Fruit fly (Drosophila melanogaster) Kc167 (cell line): ENCODE data around the gene Cpr65Au.

ENCODE experiments used
- Myc ChIP-seq: fragments of >200 bp; optimal IDR thresholded peaks from 2 replicates; lab custom pipeline; 2017; ENCODE audit warnings: missing external identifiers
- Sin3A ChIP-seq: fragments of >200 bp; optimal IDR thresholded peaks from 2 replicates; lab custom pipeline; 2018; ENCODE audit warnings: missing external identifiers
- h ChIP-seq: fragments of >200 bp; optimal IDR thresholded peaks from 3 replicates; lab custom pipeline; 2018; ENCODE audit warnings: missing external identifiers
- insv ChIP-seq: fragments of >200 bp; optimal IDR thresholded peaks from 3 replicates; lab custom pipeline; 2018; ENCODE audit warnings: missing external identifiers
- psq ChIP-seq: fragments of >200 bp; optimal IDR thresholded peaks from 2 replicates; lab custom pipeline; 2017; ENCODE audit warnings: missing external identifiers
- ttk ChIP-seq: sonication (Bioruptor generic); optimal IDR thresholded peaks from 2 replicates; lab custom pipeline; 2017; ENCODE audit warnings: missing external identifiers

- TF ChIP-seq psq (lab: Kevin White, UChicago) (no peak), h (lab: Kevin White, UChicago) (no peak), insv (no peak), ttk (lab: Kevin White, UChicago) (no peak), Myc (lab: Kevin White, UChicago) (no peak), Sin3A (lab: Kevin White, UChicago) (no peak)
Observed at dm6 chr3L:6173826-6174255, 41.9 kb upstream of the Cpr65Au start, which contains the start of the genes fmt and CG7376.
